Worm (Caenorhabditis elegans) whole organism, mixed stage, embryonic: ENCODE data around the gene F34D10.3.

ENCODE experiments used
- ces-1 ChIP-seq: fragments of 150-350 bp; optimal IDR thresholded peaks from 2 replicates; lab custom pipeline; 2014; ENCODE audit warnings: missing biosample characterization, missing genetic modification reagents, missing genetic modification characterization
- drap-1 ChIP-seq: fragments of 200-800 bp; sonication (Bioruptor generic); optimal IDR thresholded peaks from 3 replicates; lab custom pipeline; 2018; ENCODE audit warnings: mild to moderate bottlenecking, missing genetic modification characterization, missing compliant biosample characterization
- elt-1 ChIP-seq: sonication (generic microtip); optimal IDR thresholded peaks from 2 replicates; lab custom pipeline; 2017; ENCODE audit warnings: missing genetic modification characterization, mild to moderate bottlenecking, missing compliant biosample characterization, antibody characterized with exemption, moderate library complexity, borderline replicate concordance; ENCODE audit not compliant: insufficient read depth
- elt-3 ChIP-seq: fragments of 150-350 bp; optimal IDR thresholded peaks from 2 replicates; lab custom pipeline; 2014; ENCODE audit warnings: missing biosample characterization, missing genetic modification characterization
- flh-1 ChIP-seq: fragments of 200-800 bp; sonication (Bioruptor generic); optimal IDR thresholded peaks from 2 replicates; lab custom pipeline; 2018; ENCODE audit warnings: mild to moderate bottlenecking, missing genetic modification characterization, moderate library complexity, missing compliant biosample characterization
- mab-5 ChIP-seq: fragments of 150-350 bp; optimal IDR thresholded peaks from 2 replicates; lab custom pipeline; 2014; ENCODE audit warnings: missing biosample characterization, missing genetic modification characterization
- nhr-2 ChIP-seq: fragments of 150-350 bp; optimal IDR thresholded peaks from 2 replicates; lab custom pipeline; 2014; ENCODE audit warnings: missing biosample characterization, missing genetic modification characterization
- nhr-28 ChIP-seq: fragments of 150-350 bp; optimal IDR thresholded peaks from 2 replicates; lab custom pipeline; 2014; ENCODE audit warnings: missing biosample characterization, missing genetic modification characterization
- pha-4 ChIP-seq: fragments of 150-350 bp; optimal IDR thresholded peaks from 2 replicates; lab custom pipeline; 2018; ENCODE audit warnings: missing biosample characterization, missing genetic modification reagents, missing genetic modification characterization
- snpc-4 ChIP-seq: fragments of 150-350 bp; optimal IDR thresholded peaks from 2 replicates; lab custom pipeline; 2014; ENCODE audit warnings: missing biosample characterization, missing genetic modification characterization
- unc-39 ChIP-seq: fragments of 150-350 bp; optimal IDR thresholded peaks from 2 replicates; lab custom pipeline; 2014; ENCODE audit warnings: missing biosample characterization, missing genetic modification characterization
- unc-62 ChIP-seq: fragments of 150-350 bp; optimal IDR thresholded peaks from 2 replicates; lab custom pipeline; 2014; ENCODE audit warnings: missing biosample characterization, missing genetic modification reagents, missing genetic modification characterization
- ztf-11 ChIP-seq: fragments of 150-350 bp; optimal IDR thresholded peaks from 2 replicates; lab custom pipeline; 2014; ENCODE audit warnings: missing biosample characterization, missing genetic modification characterization

ce11 chrIII:3729520-3729919, 4.5 kb upstream of the F34D10.3 start, which contains the start of gene F34D10.9:
- TF ChIP-seq ztf-11 (tag; lab: Kevin White, UChicago) (no peak), unc-62 (GFP tag; lab: Kevin White, UChicago) (no peak), drap-1 (GFP tag; lab: Kevin White, UChicago) (no peak), nhr-2 (tag; lab: Kevin White, UChicago) (no peak), unc-39 (tag; lab: Kevin White, UChicago) (no peak), flh-1 (GFP tag; lab: Kevin White, UChicago) (no peak), elt-1 (tag; lab: Kevin White, UChicago) (no peak), ces-1 (GFP tag; lab: Kevin White, UChicago) (no peak), pha-4 (tag; lab: Kevin White, UChicago) (no peak), elt-3 (tag; lab: Kevin White, UChicago) (no peak), snpc-4 (tag; lab: Kevin White, UChicago) (no peak), mab-5 (tag; lab: Kevin White, UChicago) (no peak), nhr-28 (tag; lab: Kevin White, UChicago) (no peak)
